Fruit fly (Drosophila melanogaster): ENCODE data around the gene bai.

bai gene

dm6 chr3R:25064907-25065841, 26.0 kb downstream of the bai start, which contains the start of the genes veli and PQBP1:
Gene veli (minus strand): TSS chr3R:25065591.
Gene PQBP1 (plus strand): TSS chr3R:25065791.
- no peak for TF ChIP-seq CG17385 (GFP tag; optimal IDR thresholded peaks at IDR 0.05)
- no peak for TF ChIP-seq chn (GFP tag; optimal IDR thresholded peaks at IDR 0.05)
- no peak for TF ChIP-seq E2f2 (GFP tag; IDR thresholded peaks at IDR 0.05)
- no peak for TF ChIP-seq crol (GFP tag; IDR thresholded peaks at IDR 0.05)
- no peak for TF ChIP-seq CG11560 (tag; IDR thresholded peaks at IDR 0.05)
- TF ChIP-seq bowl (GFP tag; IDR thresholded peaks at IDR 0.05): no peak
- peak; percentile 17; the same call in 1 of the 2 replicates for TF ChIP-seq bbx (GFP tag; IDR thresholded peaks at IDR 0.05; ENCODE audit: partially characterized antibody)
- no peak for TF ChIP-seq CG34376 (GFP tag; optimal IDR thresholded peaks at IDR 0.05)
- TF ChIP-seq CG9215 (GFP tag; IDR thresholded peaks at IDR 0.05): no peak
- TF ChIP-seq Lhr (GFP tag; optimal IDR thresholded peaks at IDR 0.05): no peak
- TF ChIP-seq CG11247 (GFP tag; IDR thresholded peaks at IDR 0.05): no peak
- TF ChIP-seq CG16815 (GFP tag; optimal IDR thresholded peaks at IDR 0.05): no peak
- no peak for TF ChIP-seq wdn (GFP tag; IDR thresholded peaks at IDR 0.05)
- no peak for TF ChIP-seq CG10462 (GFP tag; optimal IDR thresholded peaks at IDR 0.05)
- no peak for TF ChIP-seq BtbVII (GFP tag; optimal IDR thresholded peaks at IDR 0.05)
- no peak for TF ChIP-seq sob (GFP tag; IDR thresholded peaks at IDR 0.05)
- TF ChIP-seq ftz-f1 (GFP tag; optimal IDR thresholded peaks at IDR 0.05): no peak
- no peak for TF ChIP-seq H15 (GFP tag; IDR thresholded peaks at IDR 0.05)
- TF ChIP-seq ranshi (GFP tag; IDR thresholded peaks at IDR 0.05): no peak
- TF ChIP-seq CG13287 (GFP tag; IDR thresholded peaks at IDR 0.05; ENCODE audit: partially characterized antibody): peak; percentile 30; the same call in 1 of the 2 replicates
- no peak for TF ChIP-seq Mad (GFP tag; optimal IDR thresholded peaks at IDR 0.05)
- TF ChIP-seq CG15479 (GFP tag; optimal IDR thresholded peaks at IDR 0.05): no peak
- no peak for TF ChIP-seq grau (tag; optimal IDR thresholded peaks at IDR 0.05)
- TF ChIP-seq Trl (optimal IDR thresholded peaks at IDR 0.05): no peak
- no peak for TF ChIP-seq Trl (GFP tag; optimal IDR thresholded peaks at IDR 0.05)
- TF ChIP-seq CG14710 (tag; optimal IDR thresholded peaks at IDR 0.05): peak; percentile 50
- no peak for TF ChIP-seq h (optimal IDR thresholded peaks at IDR 0.05)
- no peak for TF ChIP-seq zen (tag; optimal IDR thresholded peaks at IDR 0.05)
- TF ChIP-seq CG31365 (tag; optimal IDR thresholded peaks at IDR 0.05): no peak
- TF ChIP-seq mld (GFP tag; IDR thresholded peaks at IDR 0.05; ENCODE audit: partially characterized antibody): peak; percentile 12; the same call in 1 of the 3 replicates
- TF ChIP-seq Lim3 (GFP tag; IDR thresholded peaks at IDR 0.05): no peak
- no peak for TF ChIP-seq corto (GFP tag; optimal IDR thresholded peaks at IDR 0.05)
- no peak for TF ChIP-seq tup (GFP tag; optimal IDR thresholded peaks at IDR 0.05)
- no peak for TF ChIP-seq C15 (GFP tag; IDR thresholded peaks at IDR 0.05)
- no peak for TF ChIP-seq Deaf1 (tag; optimal IDR thresholded peaks at IDR 0.05)
- no peak for TF ChIP-seq Ssrp (tag; optimal IDR thresholded peaks at IDR 0.05)
- TF ChIP-seq ato (GFP tag; IDR thresholded peaks at IDR 0.05; ENCODE audit: partially characterized antibody): no peak
- no peak for TF ChIP-seq CG4282 (GFP tag; optimal IDR thresholded peaks at IDR 0.05)
- TF ChIP-seq sens-2 (GFP tag; IDR thresholded peaks at IDR 0.05): no peak
- no peak for TF ChIP-seq B-H2 (GFP tag; optimal IDR thresholded peaks at IDR 0.05)
- no peak for TF ChIP-seq CG13123 (GFP tag; optimal IDR thresholded peaks at IDR 0.05)
- TF ChIP-seq Drgx (GFP tag; IDR thresholded peaks at IDR 0.05): no peak
- TF ChIP-seq unc-4 (GFP tag; IDR thresholded peaks at IDR 0.05; ENCODE audit: partially characterized antibody): no peak
- no peak for TF ChIP-seq CG3281 (GFP tag; optimal IDR thresholded peaks at IDR 0.05)
- no peak for TF ChIP-seq CG6854 (GFP tag; optimal IDR thresholded peaks at IDR 0.05)
- TF ChIP-seq CG9797 (GFP tag; optimal IDR thresholded peaks at IDR 0.05): peak; percentile 51
- no peak for TF ChIP-seq fd96Cb (tag; optimal IDR thresholded peaks at IDR 0.05)
- peak; percentile 50 for TF ChIP-seq CG2116 (GFP tag; optimal IDR thresholded peaks at IDR 0.05)
- TF ChIP-seq NFAT (GFP tag; IDR thresholded peaks at IDR 0.05): no peak
- TF ChIP-seq CG30020 (tag; optimal IDR thresholded peaks at IDR 0.05): peak; percentile 50

Measured in whole organism, embryonic.